Worm (Caenorhabditis elegans) whole organism, L1 larva: ENCODE measurements around the gene Y73B6BL.37.

Source experiments
- C16A3.4 ChIP-seq: fragments of 150-350 bp; optimal IDR thresholded peaks from 2 replicates; lab custom pipeline; 2014; ENCODE audit warnings: missing biosample characterization, missing genetic modification characterization
- C34B4.2 ChIP-seq: sonication (generic microtip); optimal IDR thresholded peaks from 2 replicates; lab custom pipeline; 2017; ENCODE audit warnings: mild to moderate bottlenecking, missing genetic modification characterization, missing compliant biosample characterization
- F16B12.6 ChIP-seq: fragments of 150-350 bp; optimal IDR thresholded peaks from 2 replicates; lab custom pipeline; 2014; ENCODE audit warnings: missing biosample characterization, missing genetic modification characterization
- ama-1 ChIP-seq: fragments of 150-350 bp; optimal IDR thresholded peaks from 2 replicates; lab custom pipeline; 2014
- ceh-63 ChIP-seq: fragments of 200-800 bp; sonication (Bioruptor generic); optimal IDR thresholded peaks from 2 replicates; lab custom pipeline; 2018; ENCODE audit warnings: mild to moderate bottlenecking, missing genetic modification characterization, missing compliant biosample characterization
- ceh-8 ChIP-seq: fragments of 200-800 bp; sonication (Bioruptor generic); optimal IDR thresholded peaks from 2 replicates; lab custom pipeline; 2018; ENCODE audit warnings: mild to moderate bottlenecking, missing genetic modification characterization, moderate library complexity, missing compliant biosample characterization
- ceh-82 ChIP-seq, 3 experiments: fragments of 150-350 bp in 1 of 3; sonication (generic microtip) in 2 of 3; optimal IDR thresholded peaks; 2 replicates each; lab custom pipeline; 2014 to 2017; ENCODE audit warnings: missing biosample characterization in 3 of 3, missing genetic modification characterization in 3 of 3
- ceh-90 ChIP-seq: sonication (generic microtip); optimal IDR thresholded peaks from 2 replicates; lab custom pipeline; 2016; ENCODE audit warnings: missing genetic modification characterization, missing compliant biosample characterization
- dpl-1 ChIP-seq, 3 experiments: fragments of 150-350 bp in 2 of 3; sonication (generic microtip) in 1 of 3; optimal IDR thresholded peaks; 2 replicates each; lab custom pipeline; 2014 to 2017; ENCODE audit warnings: missing biosample characterization in 3 of 3, missing genetic modification characterization in 3 of 3, missing genetic modification reagents in 3 of 3
- dsc-1 ChIP-seq: sonication (generic microtip); optimal IDR thresholded peaks from 2 replicates; lab custom pipeline; 2016; ENCODE audit warnings: mild to moderate bottlenecking, missing genetic modification characterization, missing compliant biosample characterization
- efl-1 ChIP-seq, 4 experiments: fragments of 150-350 bp; optimal IDR thresholded peaks in 3 of 4; peaks in 1 of 4; 1 replicate in 1 of 4; 2 replicates in 3 of 4; lab custom pipeline; 2014; ENCODE audit warnings: missing biosample characterization in 2 of 4, missing genetic modification characterization in 2 of 4, missing genetic modification reagents in 2 of 4
- elt-2 ChIP-seq: sonication (generic microtip); optimal IDR thresholded peaks from 2 replicates; lab custom pipeline; 2016; ENCODE audit warnings: missing genetic modification characterization, mild to moderate bottlenecking, inconsistent platforms, missing compliant biosample characterization, missing genetic modification reagents
- fkh-10 ChIP-seq: sonication (generic microtip); optimal IDR thresholded peaks from 2 replicates; lab custom pipeline; 2017; ENCODE audit warnings: missing biosample characterization, missing genetic modification reagents, missing genetic modification characterization
- grh-1 ChIP-seq: fragments of 200-800 bp; sonication (Bioruptor generic); IDR thresholded peaks from 2 replicates; pipeline ENCODE4 v1.3.6; 2022; ENCODE audit warnings: missing genetic modification reagents, missing genetic modification characterization, missing compliant biosample characterization
- hlh-17 ChIP-seq: fragments of 200-800 bp; sonication (Bioruptor generic); optimal IDR thresholded peaks from 2 replicates; lab custom pipeline; 2018; ENCODE audit warnings: missing genetic modification characterization, mild to moderate bottlenecking, missing compliant biosample characterization, moderate library complexity, borderline replicate concordance
- hlh-4 ChIP-seq: sonication (generic microtip); optimal IDR thresholded peaks from 2 replicates; lab custom pipeline; 2016; ENCODE audit warnings: mild to moderate bottlenecking, missing genetic modification characterization, missing compliant biosample characterization
- hpl-2 ChIP-seq: fragments of 150-350 bp; optimal IDR thresholded peaks from 2 replicates; lab custom pipeline; 2014; ENCODE audit warnings: missing biosample characterization, missing genetic modification reagents, missing genetic modification characterization
- irx-1 ChIP-seq: sonication (generic microtip); optimal IDR thresholded peaks from 2 replicates; lab custom pipeline; 2016; ENCODE audit warnings: missing genetic modification characterization, missing compliant biosample characterization
- lin-35 ChIP-seq, 2 experiments: fragments of 150-350 bp; optimal IDR thresholded peaks; 2 replicates each; lab custom pipeline; 2014; ENCODE audit warnings: missing biosample characterization in 2 of 2, missing genetic modification characterization in 2 of 2, missing genetic modification reagents in 2 of 2
- lin-39 ChIP-seq: fragments of 150-350 bp; optimal IDR thresholded peaks from 2 replicates; lab custom pipeline; 2014; ENCODE audit warnings: missing biosample characterization, missing genetic modification reagents, missing genetic modification characterization
- lsy-2 ChIP-seq, 2 experiments: fragments of 150-350 bp; optimal IDR thresholded peaks; 2 replicates each; lab custom pipeline; 2014; ENCODE audit warnings: missing biosample characterization in 2 of 2, missing genetic modification characterization in 2 of 2
- mdl-1 ChIP-seq, 2 experiments: fragments of 150-350 bp; optimal IDR thresholded peaks; 2 replicates each; lab custom pipeline; 2014 to 2017; ENCODE audit warnings: missing biosample characterization in 2 of 2, missing genetic modification characterization in 2 of 2, inconsistent platforms in 1 of 2
- mep-1 ChIP-seq: fragments of 150-350 bp; optimal IDR thresholded peaks from 2 replicates; lab custom pipeline; 2014; ENCODE audit warnings: missing biosample characterization, missing genetic modification characterization
- nhr-19 ChIP-seq: fragments of 200-800 bp; sonication (Bioruptor generic); conservative IDR thresholded peaks from 2 replicates; pipeline ENCODE4 v1.3.6; 2022; ENCODE audit warnings: missing genetic modification characterization, missing compliant biosample characterization
- nhr-237 ChIP-seq: fragments of 150-350 bp; optimal IDR thresholded peaks from 2 replicates; lab custom pipeline; 2014; ENCODE audit warnings: missing biosample characterization, missing genetic modification characterization
- nhr-76 ChIP-seq: sonication (generic microtip); optimal IDR thresholded peaks from 2 replicates; lab custom pipeline; 2017; ENCODE audit warnings: missing biosample characterization, missing genetic modification characterization
- nhr-84 ChIP-seq: sonication (generic microtip); optimal IDR thresholded peaks from 2 replicates; lab custom pipeline; 2017; ENCODE audit warnings: missing biosample characterization, missing genetic modification characterization
- nhr-85 ChIP-seq: sonication (generic microtip); peaks from one replicate; lab custom pipeline; 2016; ENCODE audit warnings: missing genetic modification characterization, inconsistent platforms, missing compliant biosample characterization
- nhr-90 ChIP-seq: sonication (generic microtip); optimal IDR thresholded peaks from 2 replicates; lab custom pipeline; 2016; ENCODE audit warnings: mild to moderate bottlenecking, missing genetic modification characterization, missing compliant biosample characterization; ENCODE audit not compliant: poor library complexity
- pax-3 ChIP-seq: fragments of 200-800 bp; sonication (Bioruptor generic); optimal IDR thresholded peaks from 2 replicates; lab custom pipeline; 2018; ENCODE audit warnings: mild to moderate bottlenecking, missing genetic modification characterization, moderate library complexity, missing compliant biosample characterization
- rnt-1 ChIP-seq: sonication (generic microtip); optimal IDR thresholded peaks from 2 replicates; lab custom pipeline; 2016; ENCODE audit warnings: mild to moderate bottlenecking, missing genetic modification characterization, moderate library complexity, missing compliant biosample characterization
- snpc-4 ChIP-seq: fragments of 150-350 bp; optimal IDR thresholded peaks from 2 replicates; lab custom pipeline; 2014; ENCODE audit warnings: missing biosample characterization, missing genetic modification characterization
- snu-23 ChIP-seq: sonication (generic microtip); optimal IDR thresholded peaks from 2 replicates; lab custom pipeline; 2016; ENCODE audit warnings: missing genetic modification characterization, missing compliant biosample characterization
- sptf-1 ChIP-seq: fragments of 150-350 bp; optimal IDR thresholded peaks from 2 replicates; lab custom pipeline; 2014; ENCODE audit warnings: missing biosample characterization, missing genetic modification characterization
- swsn-7 ChIP-seq: sonication (generic microtip); optimal IDR thresholded peaks from 2 replicates; lab custom pipeline; 2016; ENCODE audit warnings: missing genetic modification characterization, missing compliant biosample characterization
- tbx-2 ChIP-seq: sonication (generic microtip); optimal IDR thresholded peaks from 2 replicates; lab custom pipeline; 2016; ENCODE audit warnings: missing genetic modification characterization, missing compliant biosample characterization
- unc-130 ChIP-seq: fragments of 150-350 bp; optimal IDR thresholded peaks from 2 replicates; lab custom pipeline; 2017; ENCODE audit warnings: missing biosample characterization, missing genetic modification characterization, inconsistent platforms
- unc-98 ChIP-seq: fragments of 200-800 bp; sonication (Bioruptor generic); IDR thresholded peaks from 2 replicates; pipeline ENCODE4 v1.3.6; 2022; ENCODE audit warnings: missing genetic modification characterization, missing compliant biosample characterization
- zip-4 ChIP-seq: fragments of 200-800 bp; sonication (Bioruptor generic); optimal IDR thresholded peaks from 2 replicates; lab custom pipeline; 2018; ENCODE audit warnings: mild to moderate bottlenecking, missing genetic modification characterization, moderate library complexity, missing compliant biosample characterization

Gene Y73B6BL.37

ce11 chrIV:6442016-6442618 lies 45.0 kb upstream of the Y73B6BL.37 start (continued):
- TF ChIP-seq snu-23 (GFP tag; lab: Kevin White, UChicago) (peak; percentile 13), dsc-1 (tag; lab: Kevin White, UChicago) (no peak), efl-1 (optimal IDR thresholded peaks at IDR 0.05; lab: Kevin White, UChicago) (peak; percentile 41 to 45), efl-1 (GFP tag; optimal IDR thresholded peaks at IDR 0.05 in 1 of 2; lab: Kevin White, UChicago) (peak; percentile 2 to 8), sptf-1 (tag; lab: Kevin White, UChicago) (no peak), dpl-1 (GFP tag; optimal IDR thresholded peaks at IDR 0.05; lab: Kevin White, UChicago) (peak in 1 of 3 experiments; percentile 21), unc-98 (GFP tag; lab: Robert Waterston, UW) (no peak), ceh-8 (no peak), lin-35 (GFP tag; optimal IDR thresholded peaks at IDR 0.05; lab: Kevin White, UChicago) (peak in 1 of 2 experiments; percentile 10), C16A3.4 (no peak), elt-2 (tag; lab: Kevin White, UChicago) (peak; percentile 42)

ce11 chrIV:6443018-6443417 lies 44.1 kb upstream of the Y73B6BL.37 start:
- TF ChIP-seq efl-1 (optimal IDR thresholded peaks at IDR 0.05; lab: Kevin White, UChicago) = no peak
- peak in 1 of 2 experiments; percentile 11 for TF ChIP-seq efl-1 (GFP tag; optimal IDR thresholded peaks at IDR 0.05 in 1 of 2; lab: Kevin White, UChicago)
- peak; percentile 3 for TF ChIP-seq elt-2 (tag; lab: Kevin White, UChicago)
- no peak for TF ChIP-seq dsc-1 (tag; lab: Kevin White, UChicago)

- TF ChIP-seq tbx-2 (tag; lab: Kevin White, UChicago) (no peak), hlh-4 (tag; lab: Kevin White, UChicago) (no peak), nhr-90 (tag; lab: Kevin White, UChicago) (no peak), ama-1 (no peak), snpc-4 (tag; lab: Kevin White, UChicago) (no peak), C34B4.2 (tag; lab: Kevin White, UChicago) (no peak), unc-130 (tag; lab: Kevin White, UChicago) (no peak), hlh-17 (GFP tag; lab: Kevin White, UChicago) (no peak), elt-2 (tag; lab: Kevin White, UChicago) (no peak), zip-4 (GFP tag; lab: Kevin White, UChicago) (no peak)
Observed at ce11 chrIV:6457472-6457871, 29.7 kb upstream of the Y73B6BL.37 start, which contains the start of gene lgc-10. TSS of gene lgc-10 (minus strand) at chrIV:6457572.

- TF ChIP-seq nhr-76 (tag; lab: Kevin White, UChicago) (no peak), tbx-2 (tag; lab: Kevin White, UChicago) (no peak), ceh-82 (tag; optimal IDR thresholded peaks at IDR 0.05; lab: Kevin White, UChicago) (no peak), mep-1 (no peak)
- TF ChIP-seq, all 84 proteins: peak for 0
Observed at ce11 chrIV:6460596-6460995, 26.6 kb upstream of the Y73B6BL.37 start.

ce11 chrIV:6464005-6464404 lies 23.1 kb upstream of the Y73B6BL.37 start, which contains the start of gene acr-25:
TSS of gene acr-25 (plus strand) at chrIV:6464305.
- TF ChIP-seq swsn-7 (tag; lab: Kevin White, UChicago) (no peak), nhr-19 (GFP tag; lab: Robert Waterston, UW) (no peak), nhr-84 (tag; lab: Kevin White, UChicago) (no peak), nhr-237 (tag; lab: Kevin White, UChicago) (no peak)
- TF ChIP-seq, all 84 proteins: peak for 0

ce11 chrIV:6471216-6471615 lies 15.9 kb upstream of the Y73B6BL.37 start, which contains the start of gene tmed-13:
TSS of gene tmed-13 (minus strand) at chrIV:6471384.
- no peak for TF ChIP-seq grh-1 (GFP tag; lab: Robert Waterston, UW)
- no peak for TF ChIP-seq ceh-82 (tag; optimal IDR thresholded peaks at IDR 0.05; lab: Kevin White, UChicago)
- TF ChIP-seq fkh-10 (GFP tag; lab: Kevin White, UChicago) = no peak
- no peak for TF ChIP-seq nhr-90 (tag; lab: Kevin White, UChicago)
- no peak for TF ChIP-seq ceh-8
- TF ChIP-seq snpc-4 (tag; lab: Kevin White, UChicago) = no peak
- no peak for TF ChIP-seq ceh-63 (GFP tag; lab: Kevin White, UChicago)
- TF ChIP-seq lsy-2 (tag; optimal IDR thresholded peaks at IDR 0.05; lab: Kevin White, UChicago) = no peak
- no peak for TF ChIP-seq lin-39 (tag; lab: Kevin White, UChicago)
- no peak for TF ChIP-seq nhr-85 (tag; lab: Kevin White, UChicago)
- no peak for TF ChIP-seq ceh-90
- no peak for TF ChIP-seq hpl-2 (GFP tag; lab: Kevin White, UChicago)
- no peak for TF ChIP-seq pax-3
- no peak for TF ChIP-seq ama-1
- TF ChIP-seq zip-4 (GFP tag; lab: Kevin White, UChicago) = no peak
- no peak for TF ChIP-seq irx-1
- no peak for TF ChIP-seq F16B12.6 (tag; lab: Kevin White, UChicago)
- no peak for TF ChIP-seq rnt-1 (tag; lab: Kevin White, UChicago)
- no peak for TF ChIP-seq mdl-1 (tag; optimal IDR thresholded peaks at IDR 0.05; lab: Kevin White, UChicago)
